Worm (Caenorhabditis elegans) whole organism, young adult: ENCODE results near the gene Y66A7A.4.

Source experiments
- B0261.1 ChIP-seq: sonication (generic microtip); optimal IDR thresholded peaks from 2 replicates; lab custom pipeline; 2016; ENCODE audit warnings: mild to moderate bottlenecking, missing genetic modification characterization, moderate library complexity, missing compliant biosample characterization
- F37B4.10 ChIP-seq: fragments of 200-800 bp; sonication (Bioruptor generic); IDR thresholded peaks from 2 replicates; pipeline ENCODE4 v1.3.6; 2022; ENCODE audit warnings: missing genetic modification characterization, missing compliant biosample characterization
- F39B2.1 ChIP-seq: fragments of 200-800 bp; sonication (Bioruptor generic); IDR thresholded peaks from 2 replicates; pipeline ENCODE4 v1.3.6; 2022; ENCODE audit warnings: missing genetic modification reagents, missing genetic modification characterization, missing compliant biosample characterization
- F57A8.1 ChIP-seq: fragments of 200-800 bp; sonication (Bioruptor generic); optimal IDR thresholded peaks from 2 replicates; lab custom pipeline; 2018; ENCODE audit warnings: mild to moderate bottlenecking, missing genetic modification characterization, moderate library complexity, missing compliant biosample characterization
- F57C9.4 ChIP-seq: sonication (generic microtip); optimal IDR thresholded peaks from 2 replicates; lab custom pipeline; 2017; ENCODE audit warnings: mild to moderate bottlenecking, missing genetic modification characterization, missing compliant biosample characterization
- K12H6.12 ChIP-seq: fragments of 200-800 bp; sonication (Bioruptor generic); optimal IDR thresholded peaks from 2 replicates; lab custom pipeline; 2018; ENCODE audit warnings: mild to moderate bottlenecking, missing genetic modification characterization, missing compliant biosample characterization
- T26A5.8 ChIP-seq: sonication (generic microtip); optimal IDR thresholded peaks from 2 replicates; lab custom pipeline; 2016; ENCODE audit warnings: missing genetic modification characterization, missing compliant biosample characterization
- akir-1 ChIP-seq: fragments of 200-800 bp; sonication (Bioruptor generic); optimal IDR thresholded peaks from 2 replicates; lab custom pipeline; 2018; ENCODE audit warnings: mild to moderate bottlenecking, missing genetic modification characterization, moderate library complexity, missing compliant biosample characterization
- aptf-3 ChIP-seq: fragments of 200-800 bp; sonication (Bioruptor generic); IDR thresholded peaks from 2 replicates; pipeline ENCODE4 v1.3.6; 2022; ENCODE audit warnings: missing genetic modification characterization, missing compliant biosample characterization
- attf-3 ChIP-seq: fragments of 200-800 bp; sonication (Bioruptor generic); conservative IDR thresholded peaks from 2 replicates; pipeline ENCODE4 v1.3.6; 2022; ENCODE audit warnings: missing genetic modification reagents, missing genetic modification characterization, missing compliant biosample characterization
- bed-1 ChIP-seq: fragments of 200-800 bp; sonication (Bioruptor generic); IDR thresholded peaks from 2 replicates; pipeline ENCODE4 v1.3.6; 2022; ENCODE audit warnings: missing genetic modification reagents, missing genetic modification characterization, missing compliant biosample characterization
- ccch-3 ChIP-seq: fragments of 200-800 bp; sonication (Bioruptor generic); optimal IDR thresholded peaks from 2 replicates; lab custom pipeline; 2018; ENCODE audit warnings: mild to moderate bottlenecking, missing genetic modification characterization, missing compliant biosample characterization
- cebp-1 ChIP-seq, 2 experiments: fragments of 200-800 bp in 1 of 2; sonication (Bioruptor generic) in 1 of 2; sonication (generic microtip) in 1 of 2; IDR thresholded peaks in 1 of 2; optimal IDR thresholded peaks in 1 of 2; 2 replicates each; pipeline versions ENCODE4 v1.3.6 to Lab custom; 2017 to 2022; ENCODE audit warnings: missing compliant biosample characterization in 2 of 2, missing genetic modification characterization in 2 of 2, mild to moderate bottlenecking in 1 of 2, missing genetic modification reagents in 1 of 2, moderate library complexity in 1 of 2
- cebp-2 ChIP-seq: fragments of 200-800 bp; sonication (Bioruptor generic); IDR thresholded peaks from 2 replicates; pipeline ENCODE4 v1.3.6; 2022; ENCODE audit warnings: missing genetic modification characterization, missing compliant biosample characterization
- chd-7 ChIP-seq: sonication (generic microtip); optimal IDR thresholded peaks from 2 replicates; lab custom pipeline; 2016; ENCODE audit warnings: mild to moderate bottlenecking, missing genetic modification characterization, moderate library complexity, missing compliant biosample characterization
- die-1 ChIP-seq: sonication (generic microtip); optimal IDR thresholded peaks from 2 replicates; lab custom pipeline; 2016; ENCODE audit warnings: missing genotype, mild to moderate bottlenecking, missing genetic modification characterization, missing compliant biosample characterization
- dpl-1 ChIP-seq: fragments of 150-350 bp; optimal IDR thresholded peaks from 2 replicates; lab custom pipeline; 2014; ENCODE audit warnings: missing biosample characterization, missing genetic modification reagents, missing genetic modification characterization
- let-526 ChIP-seq: fragments of 200-800 bp; sonication (Bioruptor generic); IDR thresholded peaks from 2 replicates; pipeline ENCODE4 v1.3.6; 2022; ENCODE audit warnings: missing genetic modification reagents, missing genetic modification characterization, missing compliant biosample characterization
- let-607 ChIP-seq, 2 experiments: fragments of 200-800 bp in 1 of 2; sonication (Bioruptor generic) in 1 of 2; sonication (generic microtip) in 1 of 2; optimal IDR thresholded peaks; 2 replicates each; lab custom pipeline; 2016 to 2018; ENCODE audit warnings: mild to moderate bottlenecking in 2 of 2, missing compliant biosample characterization in 2 of 2, missing genetic modification characterization in 2 of 2, moderate library complexity in 2 of 2, missing genotype in 1 of 2
- lir-1 ChIP-seq: fragments of 200-800 bp; sonication (Bioruptor generic); conservative IDR thresholded peaks from 2 replicates; pipeline ENCODE4 v1.3.6; 2022; ENCODE audit warnings: missing genetic modification reagents, missing genetic modification characterization, missing compliant biosample characterization
- mel-28 ChIP-seq: sonication (generic microtip); optimal IDR thresholded peaks from 2 replicates; lab custom pipeline; 2016; ENCODE audit warnings: borderline replicate concordance, mild to moderate bottlenecking, missing genetic modification characterization, missing compliant biosample characterization
- mes-4 ChIP-seq: sonication (generic microtip); optimal IDR thresholded peaks from 2 replicates; lab custom pipeline; 2016; ENCODE audit warnings: missing genotype, missing genetic modification characterization, missing compliant biosample characterization
- nhr-120 ChIP-seq: fragments of 200-800 bp; sonication (Bioruptor generic); IDR thresholded peaks from 2 replicates; pipeline ENCODE4 v1.3.6; 2022; ENCODE audit warnings: missing genetic modification characterization, missing compliant biosample characterization
- nhr-80 ChIP-seq: sonication (generic microtip); optimal IDR thresholded peaks from 2 replicates; lab custom pipeline; 2016; ENCODE audit warnings: missing genetic modification characterization, missing compliant biosample characterization
- rec-8 ChIP-seq, 2 experiments: sonication (generic microtip); optimal IDR thresholded peaks; 2 replicates each; lab custom pipeline; 2016; ENCODE audit warnings: mild to moderate bottlenecking in 2 of 2, missing genetic modification characterization in 2 of 2, missing genetic modification reagents in 2 of 2, missing genotype in 2 of 2, missing biosample characterization in 1 of 2, missing compliant biosample characterization in 1 of 2, moderate library complexity in 1 of 2
- sdz-38 ChIP-seq: sonication (generic microtip); optimal IDR thresholded peaks from 2 replicates; lab custom pipeline; 2016; ENCODE audit warnings: missing genotype, missing genetic modification characterization, missing compliant biosample characterization
- snpc-3.4 ChIP-seq: sonication (generic microtip); optimal IDR thresholded peaks from 2 replicates; lab custom pipeline; 2017; ENCODE audit warnings: missing genetic modification characterization, mild to moderate bottlenecking, missing compliant biosample characterization, antibody characterized with exemption, moderate library complexity, missing genotype, missing genetic modification reagents
- tbp1 ChIP-seq: fragments of 200-800 bp; sonication (Bioruptor generic); optimal IDR thresholded peaks from 2 replicates; lab custom pipeline; 2018; ENCODE audit warnings: mild to moderate bottlenecking, missing genetic modification characterization, missing compliant biosample characterization
- zim-3 ChIP-seq: sonication (generic microtip); optimal IDR thresholded peaks from 2 replicates; lab custom pipeline; 2017; ENCODE audit warnings: mild to moderate bottlenecking, missing genetic modification characterization, moderate library complexity, missing compliant biosample characterization
- ztf-28 ChIP-seq: fragments of 200-800 bp; sonication (Bioruptor generic); IDR thresholded peaks from 2 replicates; pipeline ENCODE4 v1.3.6; 2022; ENCODE audit warnings: missing genetic modification reagents, missing genetic modification characterization, missing compliant biosample characterization

The Y66A7A.4 gene

DNA sequence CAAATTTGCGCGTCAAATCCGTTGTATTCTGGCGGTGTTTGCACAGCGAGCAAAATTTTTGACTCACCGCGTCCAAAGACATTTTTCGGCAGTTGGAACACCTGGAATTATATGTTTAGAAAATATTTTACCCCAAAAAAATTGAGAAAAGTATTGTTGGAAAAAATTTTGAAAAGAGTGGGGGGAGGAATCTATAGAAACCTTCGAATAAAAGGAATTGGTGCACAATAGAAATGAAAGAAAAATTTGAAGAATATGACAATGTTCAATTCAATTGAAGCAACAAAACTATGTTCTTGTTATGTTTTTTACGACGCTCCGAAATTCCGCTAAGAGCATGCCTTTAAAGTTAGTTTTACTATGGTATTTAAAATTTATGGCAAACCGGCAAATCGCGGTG lies 16.9 kb downstream of the Y66A7A.4 start, which contains the start of gene Y66A7A.7:
Y66A7A.7 (minus strand) TSS at position 101 of the 400 bp plus-strand sequence.
- TF ChIP-seq attf-3 (GFP tag; lab: Robert Waterston, UW): no peak
- TF ChIP-seq F57A8.1 (GFP tag; lab: Kevin White, UChicago): no peak
- TF ChIP-seq mel-28: no peak
- no peak for TF ChIP-seq ztf-28 (GFP tag; lab: Robert Waterston, UW)
- TF ChIP-seq akir-1 (GFP tag; lab: Kevin White, UChicago): no peak
- TF ChIP-seq F37B4.10 (GFP tag; lab: Robert Waterston, UW): no peak
- no peak for TF ChIP-seq bed-1 (GFP tag; lab: Robert Waterston, UW)
- no peak for TF ChIP-seq ccch-3 (GFP tag; lab: Kevin White, UChicago)
- TF ChIP-seq sdz-38: no peak

DNA sequence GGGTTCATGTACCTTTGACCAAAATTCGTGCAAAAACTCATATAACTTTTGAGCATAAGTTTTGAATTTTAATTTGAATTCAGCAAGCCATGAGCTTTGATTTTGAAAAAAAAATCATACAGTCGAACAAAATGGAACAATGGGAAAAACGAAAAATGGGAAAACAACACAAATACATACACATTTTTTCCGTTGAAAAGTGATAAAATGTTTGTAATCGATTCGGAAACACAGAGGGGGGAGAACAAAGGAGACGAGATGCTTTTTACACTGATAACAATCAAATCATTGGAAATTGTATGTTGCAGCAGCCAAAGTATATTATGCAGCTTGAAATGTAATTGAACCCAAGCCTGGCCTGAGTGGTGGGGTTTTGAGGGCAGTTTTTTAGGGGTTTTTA lies 18.7 kb downstream of the Y66A7A.4 start:
- TF ChIP-seq dpl-1 (GFP tag; lab: Kevin White, UChicago): no peak
- no peak for TF ChIP-seq chd-7 (tag; lab: Kevin White, UChicago)
- TF ChIP-seq nhr-80: peak; percentile 16
- TF ChIP-seq die-1 (tag; lab: Kevin White, UChicago): no peak
- TF ChIP-seq K12H6.12 (tag; lab: Kevin White, UChicago): no peak
- TF ChIP-seq zim-3 (tag; lab: Kevin White, UChicago): no peak

DNA sequence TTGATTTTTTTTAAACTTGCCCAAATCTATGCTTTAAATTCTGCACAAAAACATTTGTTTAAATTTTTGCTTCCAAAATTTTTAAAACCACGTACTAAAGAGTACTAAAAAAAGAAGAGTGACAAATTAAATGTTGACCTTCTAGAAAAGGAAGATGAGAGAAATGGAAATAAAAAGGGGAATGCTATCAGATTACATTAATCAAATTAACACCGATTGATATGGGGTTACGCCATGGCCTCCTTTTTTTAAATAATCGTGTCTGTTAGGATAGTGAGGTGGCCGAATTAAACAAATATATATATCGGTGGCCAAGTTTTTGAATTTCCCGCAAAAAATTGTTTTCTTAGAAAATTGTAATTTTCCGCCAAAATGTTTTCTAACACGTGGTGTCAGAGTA lies 20.0 kb downstream of the Y66A7A.4 start:
- no peak for TF ChIP-seq snpc-3.4 (tag; lab: Kevin White, UChicago)
- TF ChIP-seq B0261.1 (tag; lab: Kevin White, UChicago): no peak
- TF ChIP-seq let-526: no peak
- TF ChIP-seq tbp1 (GFP tag; lab: Kevin White, UChicago): no peak
- TF ChIP-seq lir-1 (GFP tag; lab: Robert Waterston, UW): no peak
- TF ChIP-seq cebp-1 (GFP tag; IDR thresholded peaks at IDR 0.05; lab: Robert Waterston, UW): no peak
- TF ChIP-seq cebp-1 (tag; optimal IDR thresholded peaks at IDR 0.05; lab: Kevin White, UChicago): no peak
- TF ChIP-seq let-607 (tag; optimal IDR thresholded peaks at IDR 0.05; lab: Kevin White, UChicago): no peak
- TF ChIP-seq ccch-3 (GFP tag; lab: Kevin White, UChicago): no peak

DNA sequence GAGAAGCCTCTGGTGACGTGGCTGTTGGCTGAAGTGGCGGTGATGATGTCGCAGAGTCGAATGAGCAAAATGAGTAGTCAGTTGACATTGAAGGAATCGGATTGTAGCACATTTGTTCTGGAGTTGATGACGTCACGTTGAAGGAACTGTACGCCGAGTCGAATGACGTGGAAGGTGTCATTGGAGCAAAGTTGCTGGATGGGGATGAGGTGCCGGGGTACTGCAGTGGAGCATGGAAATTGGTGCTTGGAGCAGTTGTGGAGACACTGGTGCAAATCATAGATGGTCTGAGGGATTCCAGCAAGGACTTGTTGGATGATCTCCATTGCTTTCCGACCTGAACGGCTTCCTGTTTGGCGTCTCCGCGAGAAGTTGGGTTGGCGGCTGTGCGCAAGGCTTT lies 21.0 kb downstream of the Y66A7A.4 start:
- 0 out of 2 replicates have a peak, but pooled peaks have one; percentile 20 for TF ChIP-seq nhr-120 (GFP tag; lab: Robert Waterston, UW)
- no peak for TF ChIP-seq F39B2.1 (GFP tag; lab: Robert Waterston, UW)

DNA sequence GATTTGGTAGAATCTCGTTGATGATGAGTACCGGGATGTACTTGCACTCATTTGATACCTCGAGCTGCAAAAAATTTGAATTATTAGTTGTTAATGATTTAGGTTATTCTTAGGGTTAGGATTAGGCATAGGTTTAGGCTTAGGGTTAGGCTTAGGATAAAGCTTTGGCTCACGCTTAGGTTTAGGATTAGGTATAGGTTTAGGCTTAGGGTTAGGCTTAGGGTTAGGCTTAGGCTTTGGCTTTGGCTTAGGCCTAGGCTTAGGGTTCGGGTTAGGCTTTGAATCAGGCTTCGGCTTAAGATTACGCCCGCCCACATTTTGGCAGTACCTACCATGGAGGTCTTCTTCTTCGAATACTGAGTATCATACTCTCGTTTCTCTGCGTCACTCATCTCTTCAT lies 22.6 kb downstream of the Y66A7A.4 start:
- TF ChIP-seq rec-8 (tag; optimal IDR thresholded peaks at IDR 0.05; lab: Kevin White, UChicago): no peak
- TF ChIP-seq, all 124 proteins: peak for 0

DNA sequence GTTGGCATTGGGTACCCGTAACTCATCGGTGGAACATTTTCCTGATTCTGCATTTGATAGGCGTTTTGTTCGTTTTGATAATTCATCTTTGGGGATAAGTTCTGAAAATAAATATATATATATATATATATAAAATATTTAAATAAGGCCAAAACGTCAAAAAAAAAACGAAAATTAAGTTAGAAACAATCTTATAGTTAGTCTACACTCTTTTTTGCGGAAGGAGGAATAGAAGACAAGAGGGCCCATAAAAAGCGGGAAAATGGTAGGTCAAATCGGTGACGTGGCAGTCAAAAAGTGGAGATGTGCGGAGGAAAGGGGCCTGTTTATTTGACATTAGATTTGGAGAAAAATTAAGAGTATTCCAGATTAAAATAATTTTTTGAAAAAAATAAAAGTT lies 24.3 kb downstream of the Y66A7A.4 start, which contains the start of gene tbx-33:
tbx-33 (minus strand) TSS at position 101 of the 400 bp plus-strand sequence.
- TF ChIP-seq mes-4 (tag; lab: Kevin White, UChicago) (no peak), cebp-2 (GFP tag; lab: Robert Waterston, UW) (no peak), aptf-3 (GFP tag; lab: Robert Waterston, UW) (no peak), T26A5.8 (tag; lab: Kevin White, UChicago) (no peak), F57C9.4 (no peak)
